Fruit fly (Drosophila melanogaster) whole organism, prepupa: Measurements from ENCODE around the gene Cpr92F.

Experiments used
- CG10669 ChIP-seq: fragments of 200-800 bp; sonication (Bioruptor generic); optimal IDR thresholded peaks from 3 replicates; lab custom pipeline; 2018; ENCODE audit warnings: missing biosample characterization, mild to moderate bottlenecking, missing genetic modification characterization, moderate library complexity
- CG11762 ChIP-seq: fragments of 200-800 bp; sonication (Bioruptor generic); optimal IDR thresholded peaks from 3 replicates; lab custom pipeline; 2016; ENCODE audit warnings: missing biosample characterization, missing genetic modification characterization; ENCODE audit not compliant: insufficient read depth
- CG11902 ChIP-seq: fragments of 200-800 bp; sonication (Bioruptor generic); optimal IDR thresholded peaks from 3 replicates; lab custom pipeline; 2016; ENCODE audit warnings: missing biosample characterization, missing genetic modification characterization
- CG15336 ChIP-seq: fragments of 200-800 bp; sonication (Bioruptor generic); IDR thresholded peaks from 2 replicates; pipeline ENCODE4 v1.3.6; 2022; ENCODE audit warnings: missing biosample characterization, missing genetic modification characterization
- CG1621 ChIP-seq: fragments of 200-800 bp; sonication (Bioruptor generic); optimal IDR thresholded peaks from 3 replicates; lab custom pipeline; 2018; ENCODE audit warnings: missing biosample characterization, mild to moderate bottlenecking, missing genetic modification characterization
- CG3032 ChIP-seq: fragments of 200-800 bp; optimal IDR thresholded peaks from 2 replicates; lab custom pipeline; 2019; ENCODE audit warnings: missing biosample characterization, mild to moderate bottlenecking, missing genetic modification characterization, moderate library complexity
- CG34406 ChIP-seq: fragments of 200-800 bp; sonication (Bioruptor generic); optimal IDR thresholded peaks from 3 replicates; lab custom pipeline; 2016; ENCODE audit warnings: missing biosample characterization, missing genetic modification characterization
- CG4318 ChIP-seq: fragments of 200-800 bp; sonication (Bioruptor generic); optimal IDR thresholded peaks from 3 replicates; lab custom pipeline; 2017; ENCODE audit warnings: missing biosample characterization, mild to moderate bottlenecking, missing genetic modification characterization
- CG6163 ChIP-seq: fragments of 200-800 bp; sonication (Bioruptor generic); IDR thresholded peaks from 3 replicates; pipeline ENCODE4 v1.3.6; 2022; ENCODE audit warnings: missing biosample characterization, missing genetic modification characterization
- CG6276 ChIP-seq: fragments of 200-800 bp; sonication (Bioruptor generic); optimal IDR thresholded peaks from 2 replicates; lab custom pipeline; 2017; ENCODE audit warnings: missing biosample characterization, mild to moderate bottlenecking, missing genetic modification characterization
- CG6792 ChIP-seq: fragments of 200-800 bp; sonication (Bioruptor generic); optimal IDR thresholded peaks from 3 replicates; lab custom pipeline; 2016; ENCODE audit warnings: missing biosample characterization, missing genetic modification characterization
- CG6854 ChIP-seq: fragments of 200-800 bp; sonication (Bioruptor generic); optimal IDR thresholded peaks from 2 replicates; lab custom pipeline; 2017; ENCODE audit warnings: missing biosample characterization, mild to moderate bottlenecking, missing genetic modification characterization
- CG8119 ChIP-seq: fragments of 200-800 bp; sonication (Bioruptor generic); IDR thresholded peaks from 3 replicates; pipeline ENCODE4 v1.3.6; 2022; ENCODE audit warnings: missing biosample characterization, missing genetic modification characterization
- CG8319 ChIP-seq: fragments of 200-800 bp; sonication (Bioruptor generic); optimal IDR thresholded peaks from 3 replicates; lab custom pipeline; 2016; ENCODE audit warnings: missing biosample characterization, missing genetic modification characterization
- CG8632 ChIP-seq: fragments of 200-800 bp; sonication (Bioruptor generic); optimal IDR thresholded peaks from 3 replicates; lab custom pipeline; 2016; ENCODE audit warnings: missing biosample characterization, missing genetic modification characterization
- CG9139 ChIP-seq: fragments of 200-800 bp; sonication (Bioruptor generic); optimal IDR thresholded peaks from 3 replicates; lab custom pipeline; 2017; ENCODE audit warnings: missing biosample characterization, mild to moderate bottlenecking, missing genetic modification characterization
- Eip78C ChIP-seq: fragments of 200-800 bp; sonication (Bioruptor generic); peaks from one replicate; lab custom pipeline; 2016; ENCODE audit warnings: missing biosample characterization, missing genetic modification characterization
- Ets21C ChIP-seq: fragments of 200-800 bp; sonication (Bioruptor generic); optimal IDR thresholded peaks from 3 replicates; lab custom pipeline; 2016; ENCODE audit warnings: missing biosample characterization, missing genetic modification characterization
- Ets96B ChIP-seq: fragments of 200-800 bp; optimal IDR thresholded peaks from 2 replicates; lab custom pipeline; 2019; ENCODE audit warnings: missing biosample characterization, mild to moderate bottlenecking, missing genetic modification characterization, moderate library complexity
- Gug ChIP-seq: fragments of 200-800 bp; sonication (Bioruptor generic); IDR thresholded peaks from 2 replicates; pipeline ENCODE4 v1.3.6; 2022; ENCODE audit warnings: missing biosample characterization, missing genetic modification characterization
- Hr39 ChIP-seq: fragments of 200-800 bp; sonication (Bioruptor generic); optimal IDR thresholded peaks from 2 replicates; lab custom pipeline; 2016; ENCODE audit warnings: missing biosample characterization, missing genetic modification characterization
- Hr4 ChIP-seq: fragments of 200-800 bp; sonication (Bioruptor generic); optimal IDR thresholded peaks from 3 replicates; lab custom pipeline; 2016; ENCODE audit warnings: missing biosample characterization, missing genetic modification characterization
- Smox ChIP-seq: fragments of 200-800 bp; sonication (Bioruptor generic); optimal IDR thresholded peaks from 3 replicates; lab custom pipeline; 2016; ENCODE audit warnings: missing biosample characterization, missing genetic modification characterization
- Sox14 ChIP-seq: fragments of 200-800 bp; sonication (Bioruptor generic); optimal IDR thresholded peaks from 3 replicates; lab custom pipeline; 2016; ENCODE audit warnings: missing biosample characterization, missing genetic modification characterization
- Sox15 ChIP-seq: fragments of 200-800 bp; sonication (Bioruptor generic); optimal IDR thresholded peaks from 3 replicates; lab custom pipeline; 2016; ENCODE audit warnings: missing biosample characterization, missing genetic modification characterization
- acj6 ChIP-seq: fragments of 200-800 bp; sonication (Bioruptor generic); optimal IDR thresholded peaks from 3 replicates; lab custom pipeline; 2016; ENCODE audit warnings: missing biosample characterization, missing genetic modification characterization
- cyc ChIP-seq: fragments of 200-800 bp; sonication (Bioruptor generic); optimal IDR thresholded peaks from 3 replicates; lab custom pipeline; 2016; ENCODE audit warnings: missing biosample characterization, missing genetic modification characterization
- dac ChIP-seq: fragments of 200-800 bp; sonication (Bioruptor generic); optimal IDR thresholded peaks from 2 replicates; lab custom pipeline; 2017; ENCODE audit warnings: missing biosample characterization, mild to moderate bottlenecking, missing genetic modification characterization
- dsx ChIP-seq: fragments of 200-800 bp; optimal IDR thresholded peaks from 3 replicates; lab custom pipeline; 2019; ENCODE audit warnings: missing biosample characterization, mild to moderate bottlenecking, missing genetic modification characterization, moderate library complexity; ENCODE audit not compliant: poor library complexity, severe bottlenecking
- eg ChIP-seq: fragments of 200-800 bp; sonication (Bioruptor generic); IDR thresholded peaks from 3 replicates; pipeline ENCODE4 v1.3.6; 2022; ENCODE audit warnings: missing biosample characterization, missing genetic modification characterization
- esn ChIP-seq: fragments of 200-800 bp; sonication (Bioruptor generic); optimal IDR thresholded peaks from 2 replicates; lab custom pipeline; 2016; ENCODE audit warnings: missing biosample characterization, mild to moderate bottlenecking, missing genetic modification characterization, moderate library complexity
- fd59A ChIP-seq: fragments of 200-800 bp; sonication (Bioruptor generic); optimal IDR thresholded peaks from 2 replicates; lab custom pipeline; 2017; ENCODE audit warnings: missing biosample characterization, mild to moderate bottlenecking, missing genetic modification characterization, missing genetic modification reagents
- fd85E ChIP-seq: fragments of 200-800 bp; sonication (Bioruptor generic); optimal IDR thresholded peaks from 3 replicates; lab custom pipeline; 2016; ENCODE audit warnings: missing biosample characterization, missing genetic modification characterization
- lz ChIP-seq: fragments of 200-800 bp; sonication (Bioruptor generic); optimal IDR thresholded peaks from 3 replicates; lab custom pipeline; 2016; ENCODE audit warnings: missing biosample characterization, missing genetic modification characterization
- net ChIP-seq: fragments of 200-800 bp; sonication (Bioruptor generic); optimal IDR thresholded peaks from 3 replicates; lab custom pipeline; 2016; ENCODE audit warnings: missing biosample characterization, missing genetic modification characterization
- pdm3 ChIP-seq: fragments of 200-800 bp; sonication (Bioruptor generic); optimal IDR thresholded peaks from 3 replicates; lab custom pipeline; 2016; ENCODE audit warnings: missing biosample characterization, missing genetic modification characterization
- spab ChIP-seq: fragments of 200-800 bp; sonication (Bioruptor generic); optimal IDR thresholded peaks from 2 replicates; lab custom pipeline; 2017; ENCODE audit warnings: missing biosample characterization, mild to moderate bottlenecking, missing genetic modification characterization, missing genetic modification reagents
- ss ChIP-seq, 2 experiments: fragments of 200-800 bp; sonication (Bioruptor generic); optimal IDR thresholded peaks; 2 replicates in 1 of 2; 3 replicates in 1 of 2; lab custom pipeline; 2017 to 2018; ENCODE audit warnings: mild to moderate bottlenecking in 2 of 2, missing biosample characterization in 2 of 2, missing genetic modification characterization in 2 of 2, moderate library complexity in 1 of 2
- svp ChIP-seq: fragments of 200-800 bp; sonication (Bioruptor generic); peaks from one replicate; lab custom pipeline; 2016; ENCODE audit warnings: missing biosample characterization, missing genetic modification characterization
- vri ChIP-seq: fragments of 200-800 bp; sonication (Bioruptor generic); optimal IDR thresholded peaks from 3 replicates; lab custom pipeline; 2016; ENCODE audit warnings: missing biosample characterization, mild to moderate bottlenecking, missing genetic modification characterization

Gene Cpr92F

DNA sequence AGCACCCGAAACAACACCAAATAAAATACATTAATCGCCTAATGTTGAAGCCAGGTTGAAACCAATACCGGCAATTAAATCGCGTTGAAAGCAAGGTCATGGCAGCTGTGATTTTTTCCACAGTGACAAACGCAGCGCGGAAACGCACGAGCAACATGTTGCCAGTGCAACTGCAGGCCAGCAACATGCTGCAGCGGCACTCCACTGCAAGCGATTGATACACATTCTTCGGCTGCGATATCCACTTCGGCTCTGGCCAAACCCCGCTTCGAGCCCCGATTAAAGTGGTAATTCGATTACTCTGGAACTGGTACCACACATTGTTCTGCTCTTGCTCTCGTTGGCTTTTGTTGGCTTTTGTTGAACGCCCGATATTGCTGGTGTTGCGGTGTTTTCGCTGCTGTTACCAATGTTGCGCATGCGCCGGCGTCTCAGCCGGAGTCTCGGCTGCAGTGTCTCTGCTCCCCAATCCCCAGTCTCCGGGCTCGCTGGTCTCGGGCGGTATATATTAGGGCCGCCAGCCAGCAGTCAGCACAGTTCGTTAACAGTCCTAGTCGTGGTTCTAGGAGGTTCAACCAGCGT, at the start of gene Cpr92F:
TSS of gene Cpr92F (plus strand) at position 532 of the 582 bp plus-strand sequence.
- TF ChIP-seq dsx (GFP tag; lab: Kevin White, UChicago) (peak; percentile 13), Smox (no peak), Eip78C (GFP tag; lab: Kevin White, UChicago) (peak; percentile 53)

DNA sequence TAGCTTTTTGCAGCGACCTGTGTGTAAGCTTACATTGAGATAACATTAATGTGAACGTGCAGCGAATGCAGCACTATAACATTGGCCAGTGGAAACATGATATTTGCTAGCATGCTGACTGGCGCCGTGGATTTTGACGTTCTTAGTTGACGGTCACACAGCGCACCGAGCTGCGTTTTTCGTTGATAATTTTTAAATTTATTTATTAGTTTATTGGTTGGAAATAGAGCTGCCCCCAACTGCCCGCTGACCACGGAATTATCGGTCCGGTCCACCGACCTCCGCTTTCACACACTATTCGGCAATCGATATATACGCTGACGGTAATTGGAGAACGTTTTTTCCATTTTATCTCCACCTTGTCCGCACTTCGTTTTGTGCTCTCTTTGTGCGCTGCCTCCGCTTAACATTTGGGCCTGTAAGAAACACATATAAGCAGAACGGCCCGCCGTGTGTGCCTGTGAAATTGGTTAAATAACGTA, 47.5 kb upstream of the Cpr92F start, which contains the start of gene H:
TSS of gene H (plus strand) at position 134 of the 482 bp plus-strand sequence.
- TF ChIP-seq CG6163 (no peak), Sox14 (GFP tag; lab: Kevin White, UChicago) (peak; percentile 8), CG8319 (no peak), Ets96B (no peak), fd85E (GFP tag; lab: Kevin White, UChicago) (no peak), spab (GFP tag; lab: Kevin White, UChicago) (no peak)

DNA sequence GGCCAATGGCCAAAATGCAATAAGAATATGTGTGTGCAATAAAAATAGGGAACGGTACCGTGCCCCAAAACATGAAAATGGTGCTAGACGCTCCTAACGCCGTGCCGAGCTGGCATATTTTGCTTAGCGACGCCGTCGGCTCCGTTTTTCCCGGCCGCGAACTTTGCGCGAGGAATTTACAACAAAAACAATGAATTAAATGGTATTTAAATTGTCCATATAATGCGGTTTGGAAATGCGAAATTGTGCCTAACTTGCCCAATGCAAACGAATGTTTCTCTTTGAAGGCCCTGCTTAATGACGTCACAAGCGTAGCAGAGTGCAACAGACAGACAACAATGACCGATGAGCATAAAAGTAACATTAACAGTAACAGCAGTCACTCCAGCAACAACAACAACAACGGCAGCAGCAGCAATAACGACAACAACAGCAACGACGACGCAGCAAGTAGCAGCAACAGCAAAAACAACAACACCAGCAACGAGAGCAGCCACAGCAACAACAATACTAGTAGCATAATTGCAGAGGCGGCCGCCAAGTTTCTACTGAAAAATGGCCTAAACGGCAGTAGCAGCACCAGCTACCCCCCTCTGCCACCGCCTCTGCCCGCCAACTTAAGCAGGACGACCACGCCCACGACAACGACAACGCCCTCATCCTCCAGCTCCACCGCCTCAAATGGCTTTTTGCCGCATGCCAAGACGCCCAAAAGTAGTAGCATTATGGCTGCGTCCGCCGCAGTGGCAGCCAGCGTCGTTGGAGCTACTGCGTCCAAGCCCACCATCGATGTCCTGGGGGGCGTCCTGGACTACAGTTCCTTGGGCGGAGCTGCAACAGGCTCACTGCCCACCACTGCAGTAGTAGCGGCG, 46.8 kb upstream of the Cpr92F start:
- TF ChIP-seq CG6276 (GFP tag; lab: Kevin White, UChicago) = no peak
- TF ChIP-seq, all 60 proteins: peak for 0

DNA sequence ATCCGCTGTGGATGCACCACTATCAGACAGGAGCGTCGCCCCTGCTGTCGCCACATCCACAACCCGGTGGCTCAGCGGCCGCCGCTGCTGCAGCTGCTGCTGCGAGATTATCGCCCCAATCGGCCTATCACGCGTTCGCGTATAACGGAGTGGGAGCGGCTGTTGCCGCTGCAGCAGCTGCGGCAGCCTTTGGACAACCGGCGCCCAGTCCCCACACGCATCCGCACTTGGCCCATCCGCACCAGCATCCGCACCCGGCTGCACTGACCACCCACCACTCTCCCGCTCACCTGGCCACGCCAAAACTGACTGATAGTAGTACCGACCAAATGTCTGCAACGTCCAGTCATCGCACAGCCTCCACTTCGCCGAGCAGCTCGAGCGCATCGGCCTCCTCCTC, 43.2 kb upstream of the Cpr92F start:
- no peak for TF ChIP-seq Ets96B

DNA sequence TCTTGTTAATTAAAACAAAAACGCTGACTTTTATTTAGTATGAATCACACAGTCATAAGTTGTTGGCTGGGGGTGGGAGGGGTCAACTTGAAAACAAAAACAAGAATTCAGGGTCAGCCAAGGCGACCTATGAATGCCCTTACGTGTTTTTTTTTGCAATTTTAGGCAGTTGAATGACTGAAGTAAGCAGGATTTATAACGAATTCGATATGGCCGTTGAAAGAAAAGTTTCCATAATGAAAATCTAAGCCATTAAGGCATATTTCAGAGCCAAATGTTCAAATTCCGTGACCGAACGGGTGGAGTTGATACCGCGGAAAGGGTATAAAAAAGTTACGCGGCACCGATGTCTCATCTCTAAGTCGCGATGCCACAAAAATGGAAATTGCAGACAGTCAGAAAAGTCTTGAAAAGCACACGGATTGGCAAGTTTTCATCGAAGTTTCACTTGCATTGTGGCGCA, 35.4 kb upstream of the Cpr92F start:
- TF ChIP-seq svp (GFP tag; lab: Kevin White, UChicago) (peak; percentile 97), pdm3 (no peak), Hr39 (GFP tag; lab: Kevin White, UChicago) (peak; percentile 84), Smox (no peak), Hr4 (peak; percentile 80), net (GFP tag; lab: Kevin White, UChicago) (no peak), CG10669 (GFP tag; lab: Kevin White, UChicago) (no peak), Ets96B (no peak), ss (GFP tag; optimal IDR thresholded peaks at IDR 0.05; lab: Kevin White, UChicago) (no peak), CG1621 (tag; lab: Kevin White, UChicago) (no peak), Sox15 (GFP tag; lab: Kevin White, UChicago) (peak; percentile 53), CG8632 (GFP tag; lab: Kevin White, UChicago) (no peak), CG3032 (peak; percentile 54), CG6854 (GFP tag; lab: Kevin White, UChicago) (no peak), CG34406 (GFP tag; lab: Kevin White, UChicago) (no peak), Ets21C (peak; percentile 68), CG9139 (GFP tag; lab: Kevin White, UChicago) (no peak), Eip78C (GFP tag; lab: Kevin White, UChicago) (peak; percentile 34), Sox14 (GFP tag; lab: Kevin White, UChicago) (peak; percentile 90), Gug (peak; percentile 49), acj6 (GFP tag; lab: Kevin White, UChicago) (peak; percentile 78), fd85E (GFP tag; lab: Kevin White, UChicago) (peak; percentile 37), CG8119 (GFP tag; lab: Robert Waterston, UW) (peak; percentile 79), CG15336 (peak; percentile 79; the same call in 1 of the 2 replicates), esn (GFP tag; lab: Kevin White, UChicago) (peak; percentile 86), CG6792 (peak; percentile 77), fd59A (GFP tag; lab: Kevin White, UChicago) (peak; percentile 39), cyc (GFP tag; lab: Kevin White, UChicago) (no peak), CG4318 (no peak), CG6163 (peak; percentile 74; the same call in 2 of the 3 replicates), vri (GFP tag; lab: Kevin White, UChicago) (no peak), CG11762 (GFP tag; lab: Kevin White, UChicago) (peak; percentile 54), eg (GFP tag; lab: Robert Waterston, UW) (no peak; the same call in 1 of the 3 replicates), CG11902 (GFP tag; lab: Kevin White, UChicago) (peak; percentile 54), lz (GFP tag; lab: Kevin White, UChicago) (peak; percentile 81), dac (GFP tag; lab: Kevin White, UChicago) (no peak)
